Worm (Caenorhabditis elegans) whole organism, young adult: ENCODE data around the gene C25H3.7.
A peak's percentile ranks its signal among the peaks of the same experiment; 100 is the strongest.
"Not testable (repeated sequence)": the region's sequence is repeated elsewhere in the genome, so short reads cannot be mapped to it uniquely, and the experiment has no call there.

Experiments
- B0035.1 ChIP-seq: sonication (generic microtip); optimal IDR thresholded peaks from 2 replicates; lab custom pipeline; 2016; ENCODE audit warnings: missing genetic modification characterization, mild to moderate bottlenecking, missing compliant biosample characterization, missing genotype, missing genetic modification reagents
- F10E7.11 ChIP-seq: sonication (generic microtip); optimal IDR thresholded peaks from 2 replicates; lab custom pipeline; 2017; ENCODE audit warnings: mild to moderate bottlenecking, missing genetic modification characterization, moderate library complexity, missing compliant biosample characterization
- F22D6.2 ChIP-seq: sonication (generic microtip); optimal IDR thresholded peaks from 2 replicates; lab custom pipeline; 2016; ENCODE audit warnings: mild to moderate bottlenecking, missing genetic modification characterization, missing compliant biosample characterization
- F39B2.1 ChIP-seq: fragments of 200-800 bp; sonication (Bioruptor generic); IDR thresholded peaks from 2 replicates; pipeline ENCODE4 v1.3.6; 2022; ENCODE audit warnings: missing genetic modification reagents, missing genetic modification characterization, missing compliant biosample characterization
- F49E8.2 ChIP-seq: sonication (generic microtip); optimal IDR thresholded peaks from 3 replicates; lab custom pipeline; 2017; ENCODE audit warnings: missing genetic modification characterization, mild to moderate bottlenecking, missing compliant biosample characterization, antibody characterized with exemption, moderate library complexity; ENCODE audit not compliant: insufficient read depth
- F52B5.7 ChIP-seq: sonication (generic microtip); optimal IDR thresholded peaks from 2 replicates; lab custom pipeline; 2016; ENCODE audit warnings: mild to moderate bottlenecking, missing genetic modification characterization, missing compliant biosample characterization
- F57C9.4 ChIP-seq: sonication (generic microtip); optimal IDR thresholded peaks from 2 replicates; lab custom pipeline; 2017; ENCODE audit warnings: mild to moderate bottlenecking, missing genetic modification characterization, missing compliant biosample characterization
- K11D2.4 ChIP-seq: fragments of 200-800 bp; sonication (Bioruptor generic); IDR thresholded peaks from 2 replicates; pipeline ENCODE4 v1.3.6; 2022; ENCODE audit warnings: missing genetic modification reagents, missing genetic modification characterization, missing compliant biosample characterization
- K12H6.12 ChIP-seq: fragments of 200-800 bp; sonication (Bioruptor generic); optimal IDR thresholded peaks from 2 replicates; lab custom pipeline; 2018; ENCODE audit warnings: mild to moderate bottlenecking, missing genetic modification characterization, missing compliant biosample characterization
- T07F8.4 ChIP-seq: sonication (generic microtip); optimal IDR thresholded peaks from 2 replicates; lab custom pipeline; 2016; ENCODE audit warnings: mild to moderate bottlenecking, missing genetic modification characterization, moderate library complexity, missing compliant biosample characterization
- ZK185.1 ChIP-seq: sonication (generic microtip); optimal IDR thresholded peaks from 2 replicates; lab custom pipeline; 2016; ENCODE audit warnings: mild to moderate bottlenecking, missing genetic modification characterization, missing compliant biosample characterization; ENCODE audit not compliant: poor library complexity, severe bottlenecking
- akir-1 ChIP-seq: fragments of 200-800 bp; sonication (Bioruptor generic); optimal IDR thresholded peaks from 2 replicates; lab custom pipeline; 2018; ENCODE audit warnings: mild to moderate bottlenecking, missing genetic modification characterization, moderate library complexity, missing compliant biosample characterization
- aptf-3 ChIP-seq: fragments of 200-800 bp; sonication (Bioruptor generic); IDR thresholded peaks from 2 replicates; pipeline ENCODE4 v1.3.6; 2022; ENCODE audit warnings: missing genetic modification characterization, missing compliant biosample characterization
- attf-3 ChIP-seq: fragments of 200-800 bp; sonication (Bioruptor generic); conservative IDR thresholded peaks from 2 replicates; pipeline ENCODE4 v1.3.6; 2022; ENCODE audit warnings: missing genetic modification reagents, missing genetic modification characterization, missing compliant biosample characterization
- attf-6 ChIP-seq: fragments of 200-800 bp; sonication (Bioruptor generic); IDR thresholded peaks from 2 replicates; pipeline ENCODE4 v1.3.6; 2022; ENCODE audit warnings: missing genetic modification reagents, missing genetic modification characterization, missing compliant biosample characterization
- cebp-1 ChIP-seq, 2 experiments: fragments of 200-800 bp in 1 of 2; sonication (Bioruptor generic) in 1 of 2; sonication (generic microtip) in 1 of 2; IDR thresholded peaks in 1 of 2; optimal IDR thresholded peaks in 1 of 2; 2 replicates each; pipeline versions ENCODE4 v1.3.6 to Lab custom; 2017 to 2022; ENCODE audit warnings: missing compliant biosample characterization in 2 of 2, missing genetic modification characterization in 2 of 2, mild to moderate bottlenecking in 1 of 2, missing genetic modification reagents in 1 of 2, moderate library complexity in 1 of 2
- cebp-2 ChIP-seq: fragments of 200-800 bp; sonication (Bioruptor generic); IDR thresholded peaks from 2 replicates; pipeline ENCODE4 v1.3.6; 2022; ENCODE audit warnings: missing genetic modification characterization, missing compliant biosample characterization
- ceh-100 ChIP-seq: fragments of 200-800 bp; sonication (Bioruptor generic); IDR thresholded peaks from 2 replicates; pipeline ENCODE4 v1.3.6; 2022; ENCODE audit warnings: missing genetic modification reagents, missing genetic modification characterization, missing compliant biosample characterization
- ceh-40 ChIP-seq: fragments of 200-800 bp; sonication (Bioruptor generic); IDR thresholded peaks from 2 replicates; pipeline ENCODE4 v1.3.6; 2022; ENCODE audit warnings: missing genetic modification characterization, missing compliant biosample characterization
- dpl-1 ChIP-seq: fragments of 150-350 bp; optimal IDR thresholded peaks from 2 replicates; lab custom pipeline; 2014; ENCODE audit warnings: missing biosample characterization, missing genetic modification reagents, missing genetic modification characterization
- ets-4 ChIP-seq: fragments of 200-800 bp; sonication (Bioruptor generic); optimal IDR thresholded peaks from 2 replicates; lab custom pipeline; 2018; ENCODE audit warnings: mild to moderate bottlenecking, missing genetic modification characterization, missing compliant biosample characterization
- him-1 ChIP-seq: sonication (generic microtip); optimal IDR thresholded peaks from 2 replicates; lab custom pipeline; 2016; ENCODE audit warnings: missing genotype, missing genetic modification reagents, missing genetic modification characterization, missing compliant biosample characterization
- hrde-1 ChIP-seq: sonication (generic microtip); optimal IDR thresholded peaks from 2 replicates; lab custom pipeline; 2016; ENCODE audit warnings: missing genetic modification characterization, mild to moderate bottlenecking, missing compliant biosample characterization, moderate library complexity, missing genotype, missing genetic modification reagents, borderline replicate concordance
- lag-1 ChIP-seq: fragments of 200-800 bp; sonication (Bioruptor generic); IDR thresholded peaks from 2 replicates; pipeline ENCODE4 v1.3.6; 2022; ENCODE audit warnings: missing genetic modification reagents, missing genetic modification characterization, missing compliant biosample characterization
- let-526 ChIP-seq: fragments of 200-800 bp; sonication (Bioruptor generic); IDR thresholded peaks from 2 replicates; pipeline ENCODE4 v1.3.6; 2022; ENCODE audit warnings: missing genetic modification reagents, missing genetic modification characterization, missing compliant biosample characterization
- lin-26 ChIP-seq: fragments of 200-800 bp; sonication (Bioruptor generic); IDR thresholded peaks from 2 replicates; pipeline ENCODE4 v1.3.6; 2022; ENCODE audit warnings: missing genetic modification reagents, missing genetic modification characterization, missing compliant biosample characterization
- lir-1 ChIP-seq: fragments of 200-800 bp; sonication (Bioruptor generic); conservative IDR thresholded peaks from 2 replicates; pipeline ENCODE4 v1.3.6; 2022; ENCODE audit warnings: missing genetic modification reagents, missing genetic modification characterization, missing compliant biosample characterization
- madf-10 ChIP-seq: sonication (generic microtip); optimal IDR thresholded peaks from 2 replicates; lab custom pipeline; 2016; ENCODE audit warnings: mild to moderate bottlenecking, missing genetic modification characterization, missing compliant biosample characterization
- mxl-1 ChIP-seq: sonication (generic microtip); optimal IDR thresholded peaks from 2 replicates; lab custom pipeline; 2016; ENCODE audit warnings: missing genetic modification characterization, missing compliant biosample characterization
- nhr-120 ChIP-seq: fragments of 200-800 bp; sonication (Bioruptor generic); IDR thresholded peaks from 2 replicates; pipeline ENCODE4 v1.3.6; 2022; ENCODE audit warnings: missing genetic modification characterization, missing compliant biosample characterization
- pbrm-1 ChIP-seq: fragments of 200-800 bp; sonication (Bioruptor generic); IDR thresholded peaks from 2 replicates; pipeline ENCODE4 v1.3.6; 2022; ENCODE audit warnings: missing genetic modification reagents, missing genetic modification characterization, missing compliant biosample characterization
- snpc-1.1 ChIP-seq: sonication (generic microtip); optimal IDR thresholded peaks from 2 replicates; lab custom pipeline; 2017; ENCODE audit warnings: missing genetic modification characterization, mild to moderate bottlenecking, missing compliant biosample characterization, antibody characterized with exemption, moderate library complexity, missing genotype, missing genetic modification reagents; ENCODE audit not compliant: insufficient read depth
- snpc-1.3 ChIP-seq: sonication (generic microtip); optimal IDR thresholded peaks from 2 replicates; lab custom pipeline; 2017; ENCODE audit warnings: missing genetic modification characterization, mild to moderate bottlenecking, missing compliant biosample characterization, antibody characterized with exemption, moderate library complexity, missing genotype, missing genetic modification reagents; ENCODE audit not compliant: insufficient read depth
- ztf-22 ChIP-seq: fragments of 200-800 bp; sonication (Bioruptor generic); optimal IDR thresholded peaks from 2 replicates; lab custom pipeline; 2018; ENCODE audit warnings: mild to moderate bottlenecking, missing genetic modification characterization, moderate library complexity, missing compliant biosample characterization
- ztf-28 ChIP-seq: fragments of 200-800 bp; sonication (Bioruptor generic); IDR thresholded peaks from 2 replicates; pipeline ENCODE4 v1.3.6; 2022; ENCODE audit warnings: missing genetic modification reagents, missing genetic modification characterization, missing compliant biosample characterization
- ztf-6 ChIP-seq: fragments of 200-800 bp; sonication (Bioruptor generic); IDR thresholded peaks from 2 replicates; pipeline ENCODE4 v1.3.6; 2022; ENCODE audit warnings: missing genetic modification reagents, missing genetic modification characterization, missing compliant biosample characterization

C25H3.7 gene

DNA sequence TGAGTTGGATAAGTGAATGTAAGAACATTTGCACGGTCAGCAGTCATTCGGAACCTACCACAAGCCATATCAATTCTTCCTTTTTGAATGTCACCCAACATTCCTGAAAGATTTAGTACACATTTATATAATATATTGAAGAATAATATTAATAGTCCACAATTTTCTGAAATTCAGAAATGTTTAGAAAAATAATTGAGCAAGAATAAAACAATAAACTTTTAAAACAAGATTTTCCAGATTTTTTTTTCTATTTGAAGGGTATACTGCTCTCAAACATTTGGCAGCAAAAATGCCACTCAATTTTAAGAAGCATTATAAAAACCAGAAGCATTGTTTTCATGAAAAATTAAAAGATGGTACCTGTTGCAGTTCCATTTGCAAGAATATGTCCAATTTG lies 31.9 kb downstream of the C25H3.7 start, which contains the start of gene F59E12.8:
TSS of gene F59E12.8 (minus strand) at position 101 of the 400 bp plus-strand sequence.
- TF ChIP-seq cebp-2 (GFP tag; lab: Robert Waterston, UW), result no peak
- TF ChIP-seq aptf-3 (GFP tag; lab: Robert Waterston, UW), result no peak
- no peak for TF ChIP-seq hrde-1 (tag; lab: Kevin White, UChicago)
- no peak for TF ChIP-seq mxl-1 (tag; lab: Kevin White, UChicago)
- no peak for TF ChIP-seq pbrm-1 (GFP tag; lab: Robert Waterston, UW)
- no peak for TF ChIP-seq B0035.1 (tag; lab: Kevin White, UChicago)
- no peak for TF ChIP-seq nhr-120 (GFP tag; lab: Robert Waterston, UW)
- TF ChIP-seq ztf-28, result no peak
- no peak for TF ChIP-seq cebp-1 (GFP tag; IDR thresholded peaks at IDR 0.05; lab: Robert Waterston, UW)
- no peak for TF ChIP-seq cebp-1 (tag; optimal IDR thresholded peaks at IDR 0.05; lab: Kevin White, UChicago)
- no peak for TF ChIP-seq ztf-22 (GFP tag; lab: Kevin White, UChicago)

DNA sequence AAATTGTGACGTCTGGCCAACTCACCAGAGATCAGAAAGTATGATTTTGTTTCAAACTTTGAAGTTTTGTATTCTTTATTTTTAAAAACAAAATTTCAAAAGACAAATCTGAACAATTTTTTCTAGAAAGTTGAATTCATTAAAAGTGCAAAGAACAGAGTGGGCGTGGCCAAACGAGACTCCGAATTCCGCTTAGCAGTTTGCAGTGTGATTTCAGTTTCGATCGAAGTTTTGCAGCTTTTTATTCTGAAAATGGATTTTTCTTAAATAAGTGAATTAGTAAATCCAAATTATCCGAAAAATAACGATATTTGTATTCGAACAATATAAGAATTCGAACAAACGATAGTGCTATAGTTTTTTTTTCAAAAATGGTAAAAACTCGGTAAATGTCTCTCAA lies 35.3 kb downstream of the C25H3.7 start:
- TF ChIP-seq let-526 (GFP tag; lab: Robert Waterston, UW), result no peak
- TF ChIP-seq attf-3 (GFP tag; lab: Robert Waterston, UW), result peak; percentile 87
- no peak for TF ChIP-seq ztf-6 (GFP tag; lab: Robert Waterston, UW)
- TF ChIP-seq snpc-1.3 (tag; lab: Kevin White, UChicago), result no peak

DNA sequence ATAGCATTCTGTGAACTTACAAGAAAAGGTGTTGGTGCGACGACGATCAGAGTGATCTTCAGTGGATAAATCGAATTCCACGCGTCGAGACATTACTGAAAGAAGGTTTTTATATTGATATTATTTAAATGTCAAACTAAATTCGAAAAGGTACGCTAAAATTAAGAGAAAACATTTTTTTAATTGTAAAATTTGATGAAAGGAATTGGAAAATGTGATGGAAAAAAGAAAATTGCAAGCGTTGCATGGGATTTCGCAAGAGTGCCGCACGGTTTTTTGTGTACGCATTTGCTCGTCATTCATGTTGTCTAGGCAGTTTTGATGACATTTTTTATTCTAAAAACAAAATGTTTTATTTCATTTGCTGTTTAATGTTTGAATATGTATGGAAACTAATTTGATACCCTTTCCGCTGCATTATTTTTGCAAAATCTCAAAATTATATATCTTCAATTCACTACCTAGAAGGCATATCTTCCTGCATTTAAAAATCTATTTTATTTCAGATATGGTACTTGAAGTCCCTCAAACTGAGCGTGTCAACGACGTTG lies 37.8 kb downstream of the C25H3.7 start, which contains the start of the genes F59E12.6 and npl-4.1:
TSS of gene F59E12.6 (minus strand) at position 101 of the 551 bp plus-strand sequence.
TSS of gene npl-4.1 (plus strand) at position 501 of the 551 bp plus-strand sequence.
- TF ChIP-seq lin-26 (GFP tag; lab: Robert Waterston, UW); F10E7.11 (tag; lab: Kevin White, UChicago); him-1: not testable (repeated sequence)

DNA sequence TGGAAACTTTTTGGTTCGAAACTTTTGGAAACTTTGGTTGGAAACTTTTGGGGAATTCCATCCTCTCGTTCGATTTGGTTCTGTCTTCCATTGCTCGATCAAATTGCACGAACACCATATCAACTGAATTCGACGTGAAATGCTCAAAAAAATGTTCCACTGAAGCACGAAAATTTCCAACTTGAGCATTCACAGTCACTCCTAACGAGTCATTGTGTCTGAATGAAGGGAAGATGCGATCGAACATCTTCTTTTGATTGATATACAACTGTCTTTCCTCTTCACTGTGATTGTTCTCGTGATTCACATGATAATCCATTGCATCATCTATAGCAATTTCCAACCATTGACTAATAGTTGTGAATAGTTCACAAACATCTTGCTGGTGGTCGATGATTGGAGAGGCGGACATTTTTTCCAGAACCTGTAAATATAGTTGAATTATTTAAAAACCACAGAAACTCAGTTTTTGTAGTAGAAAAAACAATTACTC lies 40.4 kb downstream of the C25H3.7 start, which contains the start of gene F59E12.15:
TSS of gene F59E12.15 (minus strand) at position 51 of the 493 bp plus-strand sequence.
- TF ChIP-seq dpl-1 (GFP tag; lab: Kevin White, UChicago), result no peak
- TF ChIP-seq F39B2.1, result no peak

DNA sequence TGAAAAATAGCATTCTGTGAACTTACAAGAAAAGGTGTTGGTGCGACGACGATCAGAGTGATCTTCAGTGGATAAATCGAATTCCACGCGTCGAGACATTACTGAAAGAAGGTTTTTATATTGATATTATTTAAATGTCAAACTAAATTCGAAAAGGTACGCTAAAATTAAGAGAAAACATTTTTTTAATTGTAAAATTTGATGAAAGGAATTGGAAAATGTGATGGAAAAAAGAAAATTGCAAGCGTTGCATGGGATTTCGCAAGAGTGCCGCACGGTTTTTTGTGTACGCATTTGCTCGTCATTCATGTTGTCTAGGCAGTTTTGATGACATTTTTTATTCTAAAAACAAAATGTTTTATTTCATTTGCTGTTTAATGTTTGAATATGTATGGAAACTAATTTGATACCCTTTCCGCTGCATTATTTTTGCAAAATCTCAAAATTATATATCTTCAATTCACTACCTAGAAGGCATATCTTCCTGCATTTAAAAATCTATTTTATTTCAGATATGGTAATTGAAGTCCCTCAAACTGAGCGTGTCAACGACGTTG lies 46.3 kb downstream of the C25H3.7 start, which contains the start of the genes eif-3.L and npl-4.2:
TSS of gene eif-3.L (minus strand) at position 101 of the 557 bp plus-strand sequence.
TSS of gene npl-4.2 (plus strand) at position 507 of the 557 bp plus-strand sequence.
- not testable (repeated sequence) for TF ChIP-seq ceh-40; lag-1 (GFP tag; lab: Robert Waterston, UW); F57C9.4

DNA sequence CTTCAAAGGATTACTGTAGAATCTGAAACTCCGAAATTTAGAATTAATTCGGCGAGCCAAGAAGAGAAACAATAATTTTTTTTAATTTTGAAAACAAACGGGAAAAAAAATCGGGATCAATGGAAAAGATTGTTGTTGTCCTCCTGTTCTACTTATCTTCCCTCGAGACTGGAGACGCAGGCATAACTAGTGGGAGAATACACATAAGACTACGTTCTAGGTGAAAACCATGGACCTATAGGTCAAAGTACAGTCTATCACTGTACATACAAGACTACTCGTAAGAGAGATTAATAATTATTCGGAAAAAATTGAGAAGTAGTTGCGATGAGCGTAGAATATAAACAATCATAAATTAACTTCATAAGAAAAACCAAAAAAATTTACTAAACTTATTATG lies 49.4 kb downstream of the C25H3.7 start, which contains the start of gene dhs-6:
TSS of gene dhs-6 (minus strand) at position 22 of the 400 bp plus-strand sequence.
- no peak for TF ChIP-seq F52B5.7
- TF ChIP-seq F10E7.11 (tag; lab: Kevin White, UChicago), result no peak
- TF ChIP-seq ZK185.1 (tag; lab: Kevin White, UChicago), result peak; percentile 49
- TF ChIP-seq F22D6.2 (tag; lab: Kevin White, UChicago), result no peak
- TF ChIP-seq T07F8.4 (tag; lab: Kevin White, UChicago), result no peak
- TF ChIP-seq F39B2.1, result no peak
- TF ChIP-seq K11D2.4, result no peak
- TF ChIP-seq ceh-100 (GFP tag; lab: Robert Waterston, UW), result no peak
- no peak for TF ChIP-seq F49E8.2
- TF ChIP-seq lir-1 (GFP tag; lab: Robert Waterston, UW), result no peak
- no peak for TF ChIP-seq ets-4 (GFP tag; lab: Kevin White, UChicago)
- TF ChIP-seq nhr-120 (GFP tag; lab: Robert Waterston, UW), result no peak
- no peak for TF ChIP-seq K12H6.12
- no peak for TF ChIP-seq snpc-1.1 (tag; lab: Kevin White, UChicago)
- no peak for TF ChIP-seq ztf-28
- no peak for TF ChIP-seq akir-1 (GFP tag; lab: Kevin White, UChicago)
- no peak for TF ChIP-seq madf-10 (tag; lab: Kevin White, UChicago)
- no peak for TF ChIP-seq attf-6 (GFP tag; lab: Robert Waterston, UW)
- TF ChIP-seq him-1, result no peak
